Fruit fly (Drosophila melanogaster) whole organism, embryonic: ENCODE results near the gene CG6912.

Source experiments
- Ada2b ChIP-seq: fragments of 200-800 bp; sonication (Bioruptor generic); IDR thresholded peaks from 2 replicates; pipeline ENCODE4 v1.3.6; 2022; ENCODE audit warnings: missing biosample characterization, missing genetic modification characterization
- B-H2 ChIP-seq: fragments of 200-800 bp; sonication (Bioruptor generic); optimal IDR thresholded peaks from 2 replicates; lab custom pipeline; 2018; ENCODE audit warnings: missing biosample characterization, mild to moderate bottlenecking, missing genetic modification characterization
- BtbVII ChIP-seq: fragments of 200-800 bp; sonication (Bioruptor generic); optimal IDR thresholded peaks from 3 replicates; lab custom pipeline; 2017; ENCODE audit warnings: missing biosample characterization, mild to moderate bottlenecking, missing genetic modification characterization
- Bteb2 ChIP-seq: fragments of 200-800 bp; sonication (Bioruptor generic); optimal IDR thresholded peaks from 2 replicates; lab custom pipeline; 2016; ENCODE audit warnings: missing biosample characterization, missing genetic modification characterization
- CG10431 ChIP-seq: fragments of 200-800 bp; sonication (Bioruptor generic); optimal IDR thresholded peaks from 3 replicates; lab custom pipeline; 2018; ENCODE audit warnings: missing biosample characterization, mild to moderate bottlenecking, missing genetic modification characterization
- CG11093 ChIP-seq: fragments of 200-800 bp; sonication (Bioruptor generic); IDR thresholded peaks from 3 replicates; pipeline ENCODE4 v1.3.6; 2022; ENCODE audit warnings: missing biosample characterization, missing genetic modification characterization
- CG11398 ChIP-seq: fragments of 200-800 bp; sonication (Bioruptor generic); optimal IDR thresholded peaks from 2 replicates; lab custom pipeline; 2016; ENCODE audit warnings: missing biosample characterization, missing genetic modification characterization
- CG11456 ChIP-seq: fragments of 200-800 bp; sonication (Bioruptor generic); IDR thresholded peaks from 3 replicates; pipeline ENCODE4 v1.3.6; 2022; ENCODE audit warnings: missing biosample characterization, missing genetic modification characterization
- CG12769 ChIP-seq: fragments of 200-800 bp; sonication (Bioruptor generic); optimal IDR thresholded peaks from 2 replicates; lab custom pipeline; 2019; ENCODE audit warnings: missing biosample characterization, mild to moderate bottlenecking, missing genetic modification characterization, moderate library complexity
- CG12942 ChIP-seq: fragments of 200-800 bp; sonication (Bioruptor generic); optimal IDR thresholded peaks from 3 replicates; lab custom pipeline; 2016; ENCODE audit warnings: missing biosample characterization, missing genetic modification characterization
- CG13624 ChIP-seq: fragments of 200-800 bp; sonication (Bioruptor generic); optimal IDR thresholded peaks from 2 replicates; lab custom pipeline; 2016; ENCODE audit warnings: missing biosample characterization, missing genetic modification characterization
- CG13775 ChIP-seq: fragments of 200-800 bp; sonication (Bioruptor generic); optimal IDR thresholded peaks from 3 replicates; lab custom pipeline; 2017; ENCODE audit warnings: missing biosample characterization, mild to moderate bottlenecking, missing genetic modification characterization
- CG15514 ChIP-seq: fragments of 200-800 bp; sonication (Bioruptor generic); optimal IDR thresholded peaks from 3 replicates; lab custom pipeline; 2017; ENCODE audit warnings: missing biosample characterization, missing genetic modification characterization, mild to moderate bottlenecking, moderate library complexity, missing genetic modification reagents
- CG1602 ChIP-seq: fragments of 200-800 bp; sonication (Bioruptor generic); optimal IDR thresholded peaks from 3 replicates; lab custom pipeline; 2016; ENCODE audit warnings: missing biosample characterization, missing genetic modification characterization
- CG16863 ChIP-seq: fragments of 200-800 bp; sonication (Bioruptor generic); optimal IDR thresholded peaks from 3 replicates; lab custom pipeline; 2016; ENCODE audit warnings: missing biosample characterization, missing genetic modification characterization
- CG30403 ChIP-seq: fragments of 200-800 bp; sonication (Bioruptor generic); optimal IDR thresholded peaks from 3 replicates; lab custom pipeline; 2016; ENCODE audit warnings: missing biosample characterization, missing genetic modification characterization
- CG31224 ChIP-seq: fragments of 200-800 bp; sonication (Bioruptor generic); IDR thresholded peaks from 2 replicates; pipeline ENCODE4 v1.3.6; 2022; ENCODE audit warnings: missing biosample characterization, missing genetic modification characterization
- CG3838 ChIP-seq: fragments of 200-800 bp; sonication (Bioruptor generic); optimal IDR thresholded peaks from 3 replicates; lab custom pipeline; 2016; ENCODE audit warnings: missing biosample characterization, missing genetic modification characterization
- CG4707 ChIP-seq: fragments of 200-800 bp; sonication (Bioruptor generic); optimal IDR thresholded peaks from 2 replicates; lab custom pipeline; 2018; ENCODE audit warnings: missing biosample characterization, mild to moderate bottlenecking, missing genetic modification characterization, moderate library complexity
- CG4730 ChIP-seq: fragments of 200-800 bp; sonication (Bioruptor generic); IDR thresholded peaks from 2 replicates; pipeline ENCODE4 v1.3.6; 2022; ENCODE audit warnings: missing biosample characterization, missing genetic modification characterization
- CG5180 ChIP-seq: fragments of 200-800 bp; sonication (Bioruptor generic); optimal IDR thresholded peaks from 3 replicates; lab custom pipeline; 2017; ENCODE audit warnings: missing biosample characterization, missing genetic modification characterization, mild to moderate bottlenecking, moderate library complexity, missing genetic modification reagents
- CG6272 ChIP-seq: fragments of 200-800 bp; sonication (Bioruptor generic); IDR thresholded peaks from 2 replicates; pipeline ENCODE4 v1.3.6; 2022; ENCODE audit warnings: missing biosample characterization, missing genetic modification characterization
- CG7372 ChIP-seq: fragments of 200-800 bp; sonication (Bioruptor generic); IDR thresholded peaks from 2 replicates; pipeline ENCODE4 v1.3.6; 2022; ENCODE audit warnings: missing biosample characterization, missing genetic modification characterization
- CG8388 ChIP-seq: fragments of 200-800 bp; sonication (Bioruptor generic); optimal IDR thresholded peaks from 2 replicates; lab custom pipeline; 2019; ENCODE audit warnings: missing biosample characterization, mild to moderate bottlenecking, missing genetic modification characterization, moderate library complexity
- CG9437 ChIP-seq: fragments of 200-800 bp; sonication (Bioruptor generic); optimal IDR thresholded peaks from 2 replicates; lab custom pipeline; 2018; ENCODE audit warnings: missing biosample characterization, mild to moderate bottlenecking, missing genetic modification characterization
- CG9797 ChIP-seq: fragments of 200-800 bp; sonication (Bioruptor generic); optimal IDR thresholded peaks from 3 replicates; lab custom pipeline; 2018; ENCODE audit warnings: missing biosample characterization, mild to moderate bottlenecking, missing genetic modification characterization
- CrebB ChIP-seq: fragments of 200-800 bp; sonication (Bioruptor generic); optimal IDR thresholded peaks from 3 replicates; lab custom pipeline; 2018; ENCODE audit warnings: missing biosample characterization, mild to moderate bottlenecking, missing genetic modification characterization
- Dbx ChIP-seq: fragments of 200-800 bp; sonication (Bioruptor generic); IDR thresholded peaks from 3 replicates; pipeline ENCODE4 v1.3.6; 2022; ENCODE audit warnings: missing biosample characterization, missing genetic modification characterization
- Ets65A ChIP-seq: fragments of 200-800 bp; sonication (Bioruptor generic); peaks from one replicate; lab custom pipeline; 2016; ENCODE audit warnings: missing biosample characterization, missing genetic modification characterization
- Fer3 ChIP-seq: fragments of 200-800 bp; sonication (Bioruptor generic); optimal IDR thresholded peaks from 2 replicates; lab custom pipeline; 2018; ENCODE audit warnings: missing biosample characterization, mild to moderate bottlenecking, missing genetic modification characterization, moderate library complexity
- Optix ChIP-seq: fragments of 200-800 bp; sonication (Bioruptor generic); IDR thresholded peaks from 3 replicates; pipeline ENCODE4 v1.3.6; 2022; ENCODE audit warnings: missing biosample characterization, missing genetic modification characterization
- PHDP ChIP-seq: fragments of 200-800 bp; sonication (Bioruptor generic); optimal IDR thresholded peaks from 3 replicates; lab custom pipeline; 2018; ENCODE audit warnings: missing biosample characterization, mild to moderate bottlenecking, missing genetic modification characterization, moderate library complexity
- Side ChIP-seq: fragments of 200-800 bp; sonication (Bioruptor generic); optimal IDR thresholded peaks from 2 replicates; lab custom pipeline; 2016; ENCODE audit warnings: missing biosample characterization, missing genetic modification characterization
- TFAM ChIP-seq: fragments of 200-800 bp; sonication (Bioruptor generic); optimal IDR thresholded peaks from 2 replicates; lab custom pipeline; 2017; ENCODE audit warnings: missing biosample characterization, missing genetic modification characterization, inconsistent platforms
- Trl ChIP-seq, 3 experiments: fragments of >200 bp in 2 of 3; fragments of 200-800 bp in 1 of 3; sonication (Bioruptor generic) in 1 of 3; optimal IDR thresholded peaks; 2 replicates in 1 of 3; 3 replicates in 2 of 3; lab custom pipeline; 2016 to 2017; ENCODE audit warnings: missing biosample characterization in 1 of 3, missing genetic modification characterization in 1 of 3
- Xbp1 ChIP-seq: fragments of 200-800 bp; sonication (Bioruptor generic); optimal IDR thresholded peaks from 3 replicates; lab custom pipeline; 2016; ENCODE audit warnings: missing biosample characterization, mild to moderate bottlenecking, missing genetic modification characterization
- abd-A ChIP-seq: fragments of 200-800 bp; sonication (Bioruptor generic); optimal IDR thresholded peaks from 3 replicates; lab custom pipeline; 2019; ENCODE audit warnings: missing biosample characterization, mild to moderate bottlenecking, missing genetic modification characterization, moderate library complexity
- ara ChIP-seq: fragments of 200-800 bp; sonication (Bioruptor generic); IDR thresholded peaks from 2 replicates; pipeline ENCODE4 v1.3.6; 2022; ENCODE audit warnings: missing biosample characterization, missing genetic modification characterization
- ash1 ChIP-seq: fragments of 200-800 bp; sonication (Bioruptor generic); optimal IDR thresholded peaks from 2 replicates; lab custom pipeline; 2018; ENCODE audit warnings: missing biosample characterization, mild to moderate bottlenecking, missing genetic modification characterization
- bab2 ChIP-seq: fragments of 200-800 bp; sonication (Bioruptor generic); optimal IDR thresholded peaks from 2 replicates; lab custom pipeline; 2016; ENCODE audit warnings: missing biosample characterization, missing genetic modification characterization
- cg ChIP-seq: fragments of 200-800 bp; sonication (Bioruptor generic); optimal IDR thresholded peaks from 3 replicates; lab custom pipeline; 2019; ENCODE audit warnings: missing biosample characterization, mild to moderate bottlenecking, missing genetic modification characterization, moderate library complexity
- ewg ChIP-seq: fragments of 200-800 bp; sonication (Bioruptor generic); optimal IDR thresholded peaks from 3 replicates; lab custom pipeline; 2017; ENCODE audit warnings: mild to moderate bottlenecking, missing biosample characterization, missing genetic modification reagents, missing genetic modification characterization
- fd102C ChIP-seq: fragments of 200-800 bp; sonication (Bioruptor generic); optimal IDR thresholded peaks from 2 replicates; lab custom pipeline; 2018; ENCODE audit warnings: missing biosample characterization, mild to moderate bottlenecking, missing genetic modification characterization, moderate library complexity
- gcm2 ChIP-seq: fragments of 200-800 bp; sonication (Bioruptor generic); optimal IDR thresholded peaks from 2 replicates; lab custom pipeline; 2016; ENCODE audit warnings: missing biosample characterization, missing genetic modification characterization
- pita ChIP-seq: fragments of 200-800 bp; sonication (Bioruptor generic); optimal IDR thresholded peaks from 2 replicates; lab custom pipeline; 2017; ENCODE audit warnings: missing biosample characterization, mild to moderate bottlenecking, missing genetic modification characterization
- pros ChIP-seq: fragments of 200-800 bp; sonication (Bioruptor generic); optimal IDR thresholded peaks from 3 replicates; lab custom pipeline; 2019; ENCODE audit warnings: missing biosample characterization, mild to moderate bottlenecking, missing genetic modification characterization, moderate library complexity
- ranshi ChIP-seq: fragments of 200-800 bp; sonication (Bioruptor generic); IDR thresholded peaks from 2 replicates; pipeline ENCODE4 v1.3.6; 2022; ENCODE audit warnings: missing biosample characterization, missing genetic modification characterization
- repo ChIP-seq: fragments of 200-800 bp; sonication (Bioruptor generic); optimal IDR thresholded peaks from 2 replicates; lab custom pipeline; 2016; ENCODE audit warnings: missing biosample characterization, missing genetic modification characterization
- salm ChIP-seq: fragments of 200-800 bp; sonication (Bioruptor generic); optimal IDR thresholded peaks from 2 replicates; lab custom pipeline; 2018; ENCODE audit warnings: missing biosample characterization, mild to moderate bottlenecking, missing genetic modification characterization
- scrt ChIP-seq: fragments of 200-800 bp; sonication (Bioruptor generic); optimal IDR thresholded peaks from 2 replicates; lab custom pipeline; 2018; ENCODE audit warnings: missing biosample characterization, mild to moderate bottlenecking, missing genetic modification characterization, moderate library complexity
- sens ChIP-seq: fragments of 200-800 bp; sonication (Bioruptor generic); peaks from one replicate; lab custom pipeline; 2016; ENCODE audit warnings: missing biosample characterization, missing genetic modification characterization

The CG6912 gene

DNA sequence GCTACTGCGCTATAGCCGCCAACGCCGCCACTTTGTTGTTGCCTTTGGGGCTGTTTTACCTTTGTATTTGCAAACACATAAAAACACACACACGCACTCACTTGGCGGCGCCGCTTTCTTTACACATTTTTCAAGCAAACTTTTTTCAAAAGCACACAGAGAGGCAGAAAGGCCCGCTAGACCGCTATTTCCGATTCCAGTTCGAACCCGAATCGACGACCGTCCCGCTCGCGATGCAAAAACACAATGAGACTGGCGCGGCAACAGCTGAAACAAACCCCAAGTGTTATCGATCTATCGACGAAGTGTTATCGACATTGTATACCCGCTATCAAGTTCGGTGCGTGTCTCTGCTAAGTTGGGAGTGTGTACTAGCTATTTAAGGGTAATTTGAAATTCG, 5.1 kb downstream of the CG6912 start, which contains the start of gene CG42788 (continued):
- TF ChIP-seq Optix (GFP tag; lab: Robert Waterston, UW) (no peak), CG3838 (no peak), ranshi (no peak), ara (no peak), PHDP (tag; lab: Kevin White, UChicago) (peak; percentile 77), fd102C (GFP tag; lab: Kevin White, UChicago) (peak; percentile 9), bab2 (peak; percentile 29), CG31224 (GFP tag; lab: Robert Waterston, UW) (no peak), gcm2 (GFP tag; lab: Kevin White, UChicago) (peak; percentile 85), CG4707 (peak; percentile 61), Fer3 (tag; lab: Kevin White, UChicago) (peak; percentile 42), CG9797 (GFP tag; lab: Kevin White, UChicago) (peak; percentile 40), repo (GFP tag; lab: Kevin White, UChicago) (peak; percentile 57), CG8388 (GFP tag; lab: Kevin White, UChicago) (no peak), CG30403 (peak; percentile 12), ewg (GFP tag; lab: Kevin White, UChicago) (peak; percentile 72), CG11398 (GFP tag; lab: Kevin White, UChicago) (peak; percentile 67), CG12769 (tag; lab: Kevin White, UChicago) (peak; percentile 97), CG12942 (GFP tag; lab: Kevin White, UChicago) (peak; percentile 46), Ada2b (GFP tag; lab: Robert Waterston, UW) (no peak), B-H2 (GFP tag; lab: Kevin White, UChicago) (peak; percentile 72), CG13775 (GFP tag; lab: Kevin White, UChicago) (peak; percentile 41), CG16863 (GFP tag; lab: Kevin White, UChicago) (peak; percentile 73), CrebB (tag; lab: Kevin White, UChicago) (peak; percentile 89), salm (tag; lab: Kevin White, UChicago) (peak; percentile 44)

DNA sequence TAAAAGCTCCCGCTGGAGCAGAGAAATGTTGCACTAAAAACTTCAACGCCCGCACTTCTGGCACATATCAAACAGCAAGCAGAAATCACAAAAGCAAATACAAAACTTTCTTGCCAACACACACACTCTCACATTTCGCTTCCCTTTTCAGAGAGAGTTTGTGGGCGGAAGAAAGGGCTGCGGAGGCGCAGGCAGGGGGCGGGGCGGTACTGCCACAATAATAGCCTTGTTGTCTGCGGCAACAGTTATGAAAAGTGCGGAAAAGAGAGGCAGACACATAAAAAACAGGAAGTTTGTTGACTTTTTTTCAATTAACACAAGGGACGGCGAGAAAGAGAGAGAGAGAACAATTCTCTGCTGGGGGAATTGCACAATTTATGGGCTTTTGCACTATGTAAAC, 5.9 kb downstream of the CG6912 start:
- TF ChIP-seq CG9437 (GFP tag; lab: Kevin White, UChicago): no peak
- TF ChIP-seq CG10431 (GFP tag; lab: Kevin White, UChicago): no peak
- TF ChIP-seq Side: no peak
- no peak for TF ChIP-seq CG13624 (GFP tag; lab: Kevin White, UChicago)
- no peak for TF ChIP-seq CG15514 (GFP tag; lab: Kevin White, UChicago)
- no peak for TF ChIP-seq BtbVII (GFP tag; lab: Kevin White, UChicago)
- 0 out of 2 replicates have a peak, but pooled peaks have one; percentile 24 for TF ChIP-seq CG6272 (GFP tag; lab: Robert Waterston, UW)
- TF ChIP-seq CG4730 (GFP tag; lab: Robert Waterston, UW): no peak
- TF ChIP-seq CG11456: no peak
- TF ChIP-seq Ets65A (GFP tag; lab: Kevin White, UChicago): no peak
- TF ChIP-seq cg (GFP tag; lab: Kevin White, UChicago): peak; percentile 71
- TF ChIP-seq Dbx: no peak
- TF ChIP-seq repo (GFP tag; lab: Kevin White, UChicago): no peak
- TF ChIP-seq pros: no peak
- no peak for TF ChIP-seq Xbp1
- no peak for TF ChIP-seq ash1 (GFP tag; lab: Kevin White, UChicago)
- peak in 1 of 2 experiments; percentile 12 for TF ChIP-seq Trl (optimal IDR thresholded peaks at IDR 0.05; lab: Kevin White, UChicago)
- no peak for TF ChIP-seq Trl (GFP tag; optimal IDR thresholded peaks at IDR 0.05; lab: Kevin White, UChicago)
- no peak for TF ChIP-seq CG7372
- TF ChIP-seq CG11093 (GFP tag; lab: Robert Waterston, UW): no peak
- TF ChIP-seq CG5180 (GFP tag; lab: Kevin White, UChicago): no peak
- TF ChIP-seq pita: no peak
- TF ChIP-seq TFAM (GFP tag; lab: Kevin White, UChicago): no peak
- peak; percentile 56 for TF ChIP-seq abd-A (tag; lab: Kevin White, UChicago)
- TF ChIP-seq scrt (GFP tag; lab: Kevin White, UChicago): peak; percentile 20
- no peak for TF ChIP-seq CG1602
- no peak for TF ChIP-seq sens (GFP tag; lab: Kevin White, UChicago)
- TF ChIP-seq Bteb2 (GFP tag; lab: Kevin White, UChicago): no peak
